Fruit fly (Drosophila melanogaster) whole organism, embryonic: Measurements from ENCODE around the gene Srrm234.
A peak's percentile ranks its signal among the peaks of the same experiment; 100 is the strongest.

Source experiments
- ATbp ChIP-seq: fragments of 200-800 bp; sonication (Bioruptor generic); optimal IDR thresholded peaks from 2 replicates; lab custom pipeline; 2017; ENCODE audit warnings: missing biosample characterization, mild to moderate bottlenecking, missing genetic modification characterization, missing genetic modification reagents
- Ada2b ChIP-seq: fragments of 200-800 bp; sonication (Bioruptor generic); IDR thresholded peaks from 2 replicates; pipeline ENCODE4 v1.3.6; 2022; ENCODE audit warnings: missing biosample characterization, missing genetic modification characterization
- Atf6 ChIP-seq: fragments of 200-800 bp; sonication (Bioruptor generic); IDR thresholded peaks from 2 replicates; pipeline ENCODE4 v1.3.6; 2022; ENCODE audit warnings: missing biosample characterization, missing genetic modification characterization
- B-H1 ChIP-seq: fragments of 200-800 bp; sonication (Bioruptor generic); IDR thresholded peaks from 3 replicates; pipeline ENCODE4 v1.3.6; 2022; ENCODE audit warnings: missing biosample characterization, missing genetic modification characterization
- CG10209 ChIP-seq: fragments of 200-800 bp; sonication (Bioruptor generic); optimal IDR thresholded peaks from 3 replicates; lab custom pipeline; 2017; ENCODE audit warnings: missing biosample characterization, mild to moderate bottlenecking, missing genetic modification characterization, missing genetic modification reagents
- CG1024 ChIP-seq: fragments of 200-800 bp; sonication (Bioruptor generic); IDR thresholded peaks from 2 replicates; pipeline ENCODE4 v1.3.6; 2022; ENCODE audit warnings: missing biosample characterization, missing genetic modification characterization
- CG11085 ChIP-seq: fragments of 200-800 bp; sonication (Bioruptor generic); IDR thresholded peaks from 2 replicates; pipeline ENCODE4 v1.3.6; 2022; ENCODE audit warnings: missing biosample characterization, missing genetic modification characterization
- CG11247 ChIP-seq: fragments of 200-800 bp; sonication (Bioruptor generic); IDR thresholded peaks from 2 replicates; pipeline ENCODE4 v1.3.6; 2022; ENCODE audit warnings: missing biosample characterization, missing genetic modification characterization
- CG11456 ChIP-seq: fragments of 200-800 bp; sonication (Bioruptor generic); IDR thresholded peaks from 3 replicates; pipeline ENCODE4 v1.3.6; 2022; ENCODE audit warnings: missing biosample characterization, missing genetic modification characterization
- CG12155 ChIP-seq: fragments of 200-800 bp; sonication (Bioruptor generic); optimal IDR thresholded peaks from 3 replicates; lab custom pipeline; 2016; ENCODE audit warnings: missing biosample characterization, missing genetic modification characterization
- CG13424 ChIP-seq: fragments of 200-800 bp; sonication (Bioruptor generic); optimal IDR thresholded peaks from 2 replicates; lab custom pipeline; 2019; ENCODE audit warnings: missing biosample characterization, mild to moderate bottlenecking, missing genetic modification characterization, moderate library complexity
- CG14965 ChIP-seq: fragments of 200-800 bp; sonication (Bioruptor generic); optimal IDR thresholded peaks from 2 replicates; lab custom pipeline; 2016; ENCODE audit warnings: missing biosample characterization, missing genetic modification characterization, borderline replicate concordance
- CG15514 ChIP-seq: fragments of 200-800 bp; sonication (Bioruptor generic); optimal IDR thresholded peaks from 3 replicates; lab custom pipeline; 2017; ENCODE audit warnings: missing biosample characterization, missing genetic modification characterization, mild to moderate bottlenecking, moderate library complexity, missing genetic modification reagents
- CG1647 ChIP-seq: fragments of 200-800 bp; sonication (Bioruptor generic); optimal IDR thresholded peaks from 3 replicates; lab custom pipeline; 2016; ENCODE audit warnings: missing biosample characterization, missing genetic modification characterization
- CG17359 ChIP-seq: fragments of 200-800 bp; sonication (Bioruptor generic); optimal IDR thresholded peaks from 3 replicates; lab custom pipeline; 2018; ENCODE audit warnings: missing biosample characterization, mild to moderate bottlenecking, missing genetic modification characterization, moderate library complexity
- CG17912 ChIP-seq: fragments of 200-800 bp; sonication (Bioruptor generic); optimal IDR thresholded peaks from 2 replicates; lab custom pipeline; 2018; ENCODE audit warnings: missing biosample characterization, mild to moderate bottlenecking, missing genetic modification characterization
- CG18764 ChIP-seq: fragments of 200-800 bp; sonication (Bioruptor generic); optimal IDR thresholded peaks from 3 replicates; lab custom pipeline; 2016; ENCODE audit warnings: missing biosample characterization, missing genetic modification characterization
- CG2129 ChIP-seq: fragments of 200-800 bp; sonication (Bioruptor generic); IDR thresholded peaks from 2 replicates; pipeline ENCODE4 v1.3.6; 2022; ENCODE audit warnings: missing biosample characterization, missing genetic modification characterization; ENCODE audit not compliant: partially characterized antibody
- CG34376 ChIP-seq: fragments of 200-800 bp; sonication (Bioruptor generic); optimal IDR thresholded peaks from 2 replicates; lab custom pipeline; 2018; ENCODE audit warnings: missing biosample characterization, mild to moderate bottlenecking, missing genetic modification characterization
- CG3847 ChIP-seq: fragments of 200-800 bp; sonication (Bioruptor generic); IDR thresholded peaks from 2 replicates; pipeline ENCODE4 v1.3.6; 2022; ENCODE audit warnings: missing biosample characterization, missing genetic modification characterization
- CG5245 ChIP-seq: fragments of 200-800 bp; sonication (Bioruptor generic); optimal IDR thresholded peaks from 3 replicates; lab custom pipeline; 2016; ENCODE audit warnings: missing biosample characterization, missing genetic modification characterization
- CG6791 ChIP-seq: fragments of 200-800 bp; sonication (Bioruptor generic); IDR thresholded peaks from 3 replicates; pipeline ENCODE4 v1.3.6; 2022; ENCODE audit warnings: missing biosample characterization, missing genetic modification characterization; ENCODE audit not compliant: partially characterized antibody
- CG6854 ChIP-seq: fragments of 200-800 bp; sonication (Bioruptor generic); optimal IDR thresholded peaks from 3 replicates; lab custom pipeline; 2017; ENCODE audit warnings: missing biosample characterization, mild to moderate bottlenecking, missing genetic modification characterization
- CG7839 ChIP-seq: fragments of 200-800 bp; sonication (Bioruptor generic); optimal IDR thresholded peaks from 3 replicates; lab custom pipeline; 2018; ENCODE audit warnings: missing biosample characterization, mild to moderate bottlenecking, missing genetic modification characterization, moderate library complexity
- CG9727 ChIP-seq: fragments of 200-800 bp; sonication (Bioruptor generic); optimal IDR thresholded peaks from 3 replicates; lab custom pipeline; 2017; ENCODE audit warnings: missing biosample characterization, mild to moderate bottlenecking, missing genetic modification characterization
- CTCF ChIP-seq: fragments of 200-800 bp; sonication (Bioruptor generic); optimal IDR thresholded peaks from 2 replicates; lab custom pipeline; 2017; ENCODE audit warnings: missing biosample characterization, mild to moderate bottlenecking, missing genetic modification characterization, moderate library complexity
- Hmr ChIP-seq: fragments of 200-800 bp; sonication (Bioruptor generic); optimal IDR thresholded peaks from 3 replicates; lab custom pipeline; 2017; ENCODE audit warnings: mild to moderate bottlenecking, missing biosample characterization, missing genetic modification reagents, missing genetic modification characterization
- Hsf ChIP-seq: fragments of 200-800 bp; sonication (Bioruptor generic); optimal IDR thresholded peaks from 3 replicates; lab custom pipeline; 2016; ENCODE audit warnings: missing biosample characterization, missing genetic modification characterization
- MTF-1 ChIP-seq: fragments of 200-800 bp; sonication (Bioruptor generic); optimal IDR thresholded peaks from 2 replicates; lab custom pipeline; 2018; ENCODE audit warnings: missing biosample characterization, mild to moderate bottlenecking, missing genetic modification characterization, borderline replicate concordance
- Mrtf ChIP-seq: fragments of 200-800 bp; sonication (Bioruptor generic); IDR thresholded peaks from 3 replicates; pipeline ENCODE4 v1.3.6; 2022; ENCODE audit warnings: missing biosample characterization, missing genetic modification characterization
- NC2β ChIP-seq: fragments of 200-800 bp; sonication (Bioruptor generic); optimal IDR thresholded peaks from 2 replicates; lab custom pipeline; 2016; ENCODE audit warnings: missing biosample characterization, missing genetic modification characterization
- Nf-YB ChIP-seq: fragments of 200-800 bp; sonication (Bioruptor generic); optimal IDR thresholded peaks from 3 replicates; lab custom pipeline; 2019; ENCODE audit warnings: missing biosample characterization, mild to moderate bottlenecking, missing genetic modification characterization, moderate library complexity
- Oaz ChIP-seq: fragments of 200-800 bp; sonication (Bioruptor generic); IDR thresholded peaks from 2 replicates; pipeline ENCODE4 v1.3.6; 2022; ENCODE audit warnings: missing biosample characterization, missing genetic modification characterization
- Side ChIP-seq: fragments of 200-800 bp; sonication (Bioruptor generic); optimal IDR thresholded peaks from 2 replicates; lab custom pipeline; 2016; ENCODE audit warnings: missing biosample characterization, missing genetic modification characterization
- Xbp1 ChIP-seq: fragments of 200-800 bp; sonication (Bioruptor generic); optimal IDR thresholded peaks from 3 replicates; lab custom pipeline; 2016; ENCODE audit warnings: missing biosample characterization, mild to moderate bottlenecking, missing genetic modification characterization
- ase ChIP-seq: fragments of 200-800 bp; sonication (Bioruptor generic); IDR thresholded peaks from 3 replicates; pipeline ENCODE4 v1.3.6; 2022; ENCODE audit warnings: missing biosample characterization, missing genetic modification characterization
- ato ChIP-seq: fragments of 200-800 bp; sonication (Bioruptor generic); IDR thresholded peaks from 2 replicates; pipeline ENCODE4 v1.3.6; 2022; ENCODE audit warnings: missing biosample characterization, missing genetic modification characterization; ENCODE audit not compliant: partially characterized antibody
- chn ChIP-seq: fragments of 200-800 bp; sonication (Bioruptor generic); optimal IDR thresholded peaks from 2 replicates; lab custom pipeline; 2016; ENCODE audit warnings: missing biosample characterization, missing genetic modification characterization
- cwo ChIP-seq: fragments of 200-800 bp; sonication (Bioruptor generic); optimal IDR thresholded peaks from 3 replicates; lab custom pipeline; 2017; ENCODE audit warnings: missing biosample characterization, missing genetic modification characterization, mild to moderate bottlenecking, moderate library complexity, missing genetic modification reagents
- eyg ChIP-seq: fragments of 200-800 bp; sonication (Bioruptor generic); optimal IDR thresholded peaks from 3 replicates; lab custom pipeline; 2016; ENCODE audit warnings: missing biosample characterization, missing genetic modification characterization
- fd102C ChIP-seq: fragments of 200-800 bp; sonication (Bioruptor generic); optimal IDR thresholded peaks from 2 replicates; lab custom pipeline; 2018; ENCODE audit warnings: missing biosample characterization, mild to moderate bottlenecking, missing genetic modification characterization, moderate library complexity
- gt ChIP-seq: fragments of 200-800 bp; sonication (Bioruptor generic); IDR thresholded peaks from 2 replicates; pipeline ENCODE4 v1.3.6; 2022; ENCODE audit warnings: missing biosample characterization, missing genetic modification characterization
- ken ChIP-seq: fragments of 200-800 bp; sonication (Bioruptor generic); IDR thresholded peaks from 3 replicates; pipeline ENCODE4 v1.3.6; 2022; ENCODE audit warnings: missing biosample characterization, missing genetic modification characterization
- lbe ChIP-seq: fragments of 200-800 bp; sonication (Bioruptor generic); optimal IDR thresholded peaks from 2 replicates; lab custom pipeline; 2016; ENCODE audit warnings: missing biosample characterization, mild to moderate bottlenecking, missing genetic modification characterization
- pnt ChIP-seq: fragments of 200-800 bp; sonication (Bioruptor generic); optimal IDR thresholded peaks from 3 replicates; lab custom pipeline; 2016; ENCODE audit warnings: missing biosample characterization, missing genetic modification characterization
- psq ChIP-seq: fragments of 200-800 bp; sonication (Bioruptor generic); optimal IDR thresholded peaks from 2 replicates; lab custom pipeline; 2017; ENCODE audit warnings: missing biosample characterization, missing genetic modification characterization
- rib ChIP-seq: fragments of 200-800 bp; sonication (Bioruptor generic); IDR thresholded peaks from 2 replicates; pipeline ENCODE4 v1.3.6; 2022; ENCODE audit warnings: missing biosample characterization, missing genetic modification characterization
- row ChIP-seq: fragments of 200-800 bp; sonication (Bioruptor generic); IDR thresholded peaks from 3 replicates; pipeline ENCODE4 v1.3.6; 2022; ENCODE audit warnings: missing biosample characterization, missing genetic modification characterization
- scrt ChIP-seq: fragments of 200-800 bp; sonication (Bioruptor generic); optimal IDR thresholded peaks from 2 replicates; lab custom pipeline; 2018; ENCODE audit warnings: missing biosample characterization, mild to moderate bottlenecking, missing genetic modification characterization, moderate library complexity
- tll ChIP-seq, 2 experiments: fragments of 200-800 bp in 1 of 2; fragments of >200 bp in 1 of 2; sonication (Bioruptor generic) in 1 of 2; optimal IDR thresholded peaks; 2 replicates each; lab custom pipeline; 2017 to 2019; ENCODE audit warnings: missing biosample characterization in 2 of 2, missing genetic modification characterization in 2 of 2, mild to moderate bottlenecking in 1 of 2, moderate library complexity in 1 of 2
- twi ChIP-seq: fragments of 200-800 bp; optimal IDR thresholded peaks from 2 replicates; lab custom pipeline; 2019; ENCODE audit warnings: missing biosample characterization, mild to moderate bottlenecking, missing genetic modification characterization, moderate library complexity
- z ChIP-seq: fragments of 200-800 bp; sonication (Bioruptor generic); IDR thresholded peaks from 3 replicates; pipeline ENCODE4 v1.3.6; 2022; ENCODE audit warnings: missing biosample characterization, missing genetic modification characterization

The Srrm234 gene

DNA sequence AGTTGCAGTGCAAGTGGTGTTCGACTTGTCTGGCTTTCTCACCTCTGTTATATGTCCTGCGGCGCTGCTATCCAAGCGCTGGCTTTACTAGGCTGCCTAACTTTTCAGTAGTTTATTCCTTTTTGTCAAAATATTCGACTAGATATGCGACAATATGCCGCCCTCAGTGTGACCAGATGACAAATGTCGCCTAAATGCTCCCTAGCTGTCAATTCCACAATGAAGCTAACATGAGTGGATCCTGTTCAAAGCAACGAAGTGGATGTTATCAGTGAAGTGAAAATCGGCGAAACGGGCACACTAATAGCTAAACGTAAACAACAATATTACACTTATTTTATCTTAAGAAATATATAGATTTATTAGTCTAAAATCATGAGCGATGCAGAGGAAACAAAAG lies at the start of gene Srrm234, which contains the start of gene CG7974 (continued):
- TF ChIP-seq ato (GFP tag; lab: Robert Waterston, UW) (no peak), Side (GFP tag; lab: Kevin White, UChicago) (no peak), CG3847 (GFP tag; lab: Robert Waterston, UW) (0 out of 2 replicates have a peak, but pooled peaks have one; percentile 22), Nf-YB (no peak), CG11456 (GFP tag; lab: Robert Waterston, UW) (no peak), Ada2b (GFP tag; lab: Robert Waterston, UW) (no peak), Atf6 (GFP tag; lab: Robert Waterston, UW) (no peak), CG34376 (GFP tag; lab: Kevin White, UChicago) (no peak), Oaz (no peak), CG18764 (GFP tag; lab: Kevin White, UChicago) (no peak), CG6791 (GFP tag; lab: Robert Waterston, UW) (no peak), lbe (GFP tag; lab: Kevin White, UChicago) (peak; percentile 31), chn (GFP tag; lab: Kevin White, UChicago) (no peak), z (no peak), CG9727 (GFP tag; lab: Kevin White, UChicago) (no peak), Hmr (GFP tag; lab: Kevin White, UChicago) (no peak), CG17359 (no peak), ase (no peak), CG2129 (GFP tag; lab: Robert Waterston, UW) (no peak), ken (no peak), CG13424 (no peak), CG11085 (GFP tag; lab: Robert Waterston, UW) (no peak), CG17912 (GFP tag; lab: Kevin White, UChicago) (peak; percentile 2), CG12155 (GFP tag; lab: Kevin White, UChicago) (no peak), CG15514 (GFP tag; lab: Kevin White, UChicago) (peak; percentile 93), psq (GFP tag; lab: Kevin White, UChicago) (no peak), CG7839 (no peak), NC2β (GFP tag; lab: Kevin White, UChicago) (peak; percentile 14), MTF-1 (GFP tag; lab: Kevin White, UChicago) (no peak), scrt (GFP tag; lab: Kevin White, UChicago) (no peak), rib (GFP tag; lab: Robert Waterston, UW) (no peak), tll (GFP tag; optimal IDR thresholded peaks at IDR 0.05; lab: Kevin White, UChicago) (no peak), cwo (no peak), twi (tag; lab: Kevin White, UChicago) (no peak), CG1647 (GFP tag; lab: Kevin White, UChicago) (no peak), Hsf (GFP tag; lab: Kevin White, UChicago) (no peak), Mrtf (no peak), fd102C (GFP tag; lab: Kevin White, UChicago) (no peak), Xbp1 (GFP tag; lab: Kevin White, UChicago) (no peak), CG6854 (no peak), pnt (GFP tag; lab: Kevin White, UChicago) (no peak), gt (GFP tag; lab: Robert Waterston, UW) (no peak), eyg (GFP tag; lab: Kevin White, UChicago) (no peak), CG1024 (no peak), row (peak; percentile 29; the same call in 1 of the 3 replicates), CG5245 (GFP tag; lab: Kevin White, UChicago) (no peak), CG14965 (GFP tag; lab: Kevin White, UChicago) (no peak), B-H1 (no peak), CG11247 (no peak), ATbp (no peak), CG10209 (GFP tag; lab: Kevin White, UChicago) (no peak), CTCF (GFP tag; lab: Kevin White, UChicago) (no peak)
